Fruit fly (Drosophila melanogaster): Measurements from ENCODE around the gene CG9664.

The CG9664 gene

DNA sequence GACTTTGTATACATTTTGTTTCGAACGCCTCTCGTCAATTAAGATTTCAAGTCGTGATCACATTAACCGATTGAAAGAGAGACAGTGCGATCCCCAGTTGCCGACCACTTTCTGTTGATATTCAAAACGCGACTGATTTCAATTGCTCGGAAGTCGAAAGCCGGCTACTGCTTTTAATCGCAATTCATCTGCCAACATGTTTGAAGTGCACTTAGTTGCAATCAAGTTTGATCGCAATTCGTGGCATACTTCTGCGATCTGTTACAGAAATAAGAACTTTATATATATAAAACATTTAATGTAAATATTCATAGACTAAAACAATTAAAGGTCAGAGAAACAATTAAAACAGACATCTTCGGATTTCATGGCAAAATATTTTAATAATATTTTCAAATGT is at the start of gene CG9664:
CG9664 (minus strand) TSS at position 135 of the 400 bp plus-strand sequence.
- TF ChIP-seq noc (tag; optimal IDR thresholded peaks at IDR 0.05): no peak

DNA sequence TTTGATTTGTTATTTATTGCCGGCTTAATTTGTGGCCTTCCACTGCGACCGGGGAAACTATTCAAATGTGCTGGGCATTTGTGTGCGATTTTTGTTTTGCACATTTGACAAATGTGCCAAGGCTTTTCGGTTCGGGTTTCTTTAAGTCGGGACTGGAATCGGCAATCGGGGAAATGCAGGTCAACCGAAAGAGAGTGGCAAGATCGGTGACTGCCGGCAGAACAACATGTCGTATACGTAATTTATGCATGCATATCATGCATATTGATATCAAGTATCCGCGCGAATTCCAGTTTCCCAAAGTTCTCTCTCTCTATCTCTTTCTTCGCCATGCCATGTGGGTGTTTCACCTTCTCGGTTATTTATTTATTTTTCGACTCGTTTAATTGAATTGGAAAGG is 47.9 kb upstream of the CG9664 start:
- no peak for TF ChIP-seq noc (tag; optimal IDR thresholded peaks at IDR 0.05)

DNA sequence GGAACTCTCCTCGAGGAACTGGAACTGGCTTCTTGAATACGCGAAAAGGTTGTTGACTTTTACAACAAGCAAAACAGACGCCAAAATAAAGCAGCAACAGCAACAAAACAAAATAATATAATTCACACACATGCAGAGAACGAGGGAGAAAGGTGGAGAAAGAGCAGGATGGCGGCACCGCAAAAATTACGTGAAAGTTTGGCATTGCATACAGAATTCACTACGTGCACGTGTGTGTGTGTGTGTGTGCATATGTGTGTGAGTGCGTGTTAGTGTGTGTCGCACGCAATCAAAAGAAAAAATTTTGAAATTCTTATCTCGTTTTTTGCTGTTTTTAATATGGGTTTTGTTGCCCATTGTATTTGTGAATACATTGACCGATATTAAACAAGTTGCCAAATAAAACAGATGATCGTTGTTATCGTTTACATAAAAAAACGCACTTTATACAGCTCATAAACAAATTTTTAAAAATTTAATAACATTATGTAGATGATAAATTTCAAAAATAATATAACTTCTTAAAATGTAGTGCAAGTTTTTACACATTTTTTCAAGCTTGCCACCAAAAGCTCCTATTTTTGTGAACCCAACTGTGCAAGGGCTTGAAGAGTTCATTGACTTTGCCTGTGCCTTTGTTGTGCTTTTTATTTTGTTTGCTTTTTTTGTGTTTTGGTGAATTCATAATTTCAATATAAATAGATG is 46.9 kb upstream of the CG9664 start:
- peak; percentile 55 for TF ChIP-seq noc (tag; optimal IDR thresholded peaks at IDR 0.05)

DNA sequence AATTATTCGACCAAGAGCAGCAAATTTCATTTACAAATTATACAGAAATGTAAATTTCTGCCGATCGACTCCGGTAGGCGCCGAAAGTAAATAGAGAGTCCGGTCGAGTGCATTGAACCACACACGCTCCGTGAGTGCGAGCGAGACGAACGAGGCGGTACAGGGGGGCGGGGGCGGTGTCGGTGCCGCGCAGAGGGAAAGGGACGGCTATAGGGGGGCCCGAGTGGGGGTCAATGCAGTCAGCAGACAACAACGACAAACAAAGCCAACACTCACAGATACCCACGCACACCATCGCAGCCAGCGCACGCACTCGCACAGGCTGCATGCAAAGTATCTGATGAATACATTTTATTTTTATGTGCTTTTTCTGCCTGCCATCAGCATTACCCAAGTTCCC is 44.9 kb upstream of the CG9664 start:
- TF ChIP-seq noc (tag; optimal IDR thresholded peaks at IDR 0.05): no peak

DNA sequence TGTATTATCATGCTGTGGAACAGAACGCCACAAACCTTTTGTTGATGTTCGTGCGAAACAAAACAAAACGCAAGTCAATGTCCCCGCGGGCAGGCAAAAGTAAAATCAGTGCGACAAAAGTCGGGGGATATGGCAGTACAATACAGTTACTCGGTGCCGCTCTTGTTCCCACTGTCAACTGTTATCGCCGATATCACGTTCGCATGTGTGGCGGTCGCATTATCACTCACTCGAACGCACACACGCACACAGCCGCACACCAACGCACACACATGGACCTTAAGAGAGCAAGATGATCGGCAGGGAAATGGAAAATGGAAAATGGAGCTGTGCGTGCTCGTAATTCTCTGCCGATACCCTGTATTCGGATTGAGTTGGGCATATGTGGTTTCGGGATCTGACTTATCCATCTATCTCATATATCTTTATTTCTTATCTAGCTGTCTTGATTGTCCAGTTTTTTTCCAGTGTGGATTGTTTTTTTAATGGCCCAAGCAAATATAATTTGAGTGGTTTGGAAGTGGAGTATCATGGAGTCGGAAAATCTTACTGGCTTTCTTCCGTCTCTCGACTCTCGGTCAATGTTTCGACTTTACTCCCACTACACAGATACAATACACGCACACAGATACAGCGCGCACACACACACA is 44.2 kb upstream of the CG9664 start:
- no peak for TF ChIP-seq noc (tag; optimal IDR thresholded peaks at IDR 0.05)

DNA sequence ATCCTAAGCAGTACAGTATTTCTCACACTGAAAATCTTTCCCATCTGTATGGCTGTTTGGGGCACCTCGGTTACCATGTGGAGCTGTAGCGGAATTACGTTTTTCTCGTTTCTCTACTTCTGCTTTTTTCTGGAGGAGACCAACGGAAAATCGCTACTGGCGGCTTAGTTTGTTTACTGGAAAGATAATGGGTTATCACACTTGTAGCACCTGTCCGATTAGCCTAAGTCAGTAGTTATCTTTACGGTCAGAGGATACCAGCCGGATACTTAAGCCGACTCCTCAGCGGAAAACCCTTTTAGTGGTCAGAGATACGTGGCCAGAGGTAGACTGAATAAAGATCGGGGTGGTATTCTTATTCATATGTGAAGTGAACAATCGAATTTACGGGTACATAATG is 38.0 kb upstream of the CG9664 start, which contains the start of gene CG15408:
CG15408 (plus strand) TSS at position 301 of the 400 bp plus-strand sequence.
- TF ChIP-seq noc (tag; optimal IDR thresholded peaks at IDR 0.05): no peak

DNA sequence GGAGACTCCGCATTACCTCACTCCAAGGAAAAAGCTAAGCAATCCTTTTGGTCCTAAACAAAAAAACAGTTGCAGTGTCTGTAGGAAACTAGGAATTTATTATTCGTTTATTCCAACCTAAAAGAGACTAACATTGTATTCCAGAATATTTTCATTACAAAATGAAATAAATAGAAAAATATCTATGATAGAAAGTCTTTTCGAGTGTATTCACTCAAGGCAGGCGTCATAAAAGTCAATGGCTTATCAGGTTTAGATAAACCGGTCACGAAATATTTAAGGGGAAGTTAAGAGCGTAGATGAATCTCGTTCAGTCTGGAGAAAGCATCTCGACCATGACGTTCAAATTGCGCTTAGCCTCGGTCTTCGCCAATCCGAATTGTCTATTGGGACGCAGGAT is 36.1 kb upstream of the CG9664 start, which contains the start of gene CG3285:
CG3285 (plus strand) TSS at position 301 of the 400 bp plus-strand sequence.
- TF ChIP-seq noc (tag; optimal IDR thresholded peaks at IDR 0.05): no peak

DNA sequence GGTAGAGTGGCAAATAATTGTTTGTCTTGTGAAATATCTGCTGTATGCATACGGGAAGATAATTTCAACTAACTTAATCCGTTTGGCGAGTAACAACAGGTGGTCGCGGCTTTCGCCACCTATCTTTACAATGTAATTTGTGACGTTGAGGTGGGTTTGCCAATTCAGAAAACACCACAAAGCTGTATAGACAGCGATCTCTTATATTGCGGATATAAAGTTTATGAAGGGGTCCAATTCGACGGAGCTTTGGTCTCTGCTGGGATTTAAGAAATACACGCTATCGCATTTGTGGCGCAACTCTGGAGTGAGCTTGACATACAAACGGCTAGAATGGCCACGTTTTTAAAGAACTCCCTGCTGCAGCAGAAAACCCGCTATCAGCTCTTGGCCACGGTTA is 33.1 kb upstream of the CG9664 start, which contains the start of gene CG33282:
CG33282 (plus strand) TSS at position 301 of the 400 bp plus-strand sequence.
- no peak for TF ChIP-seq noc (tag; optimal IDR thresholded peaks at IDR 0.05)

DNA sequence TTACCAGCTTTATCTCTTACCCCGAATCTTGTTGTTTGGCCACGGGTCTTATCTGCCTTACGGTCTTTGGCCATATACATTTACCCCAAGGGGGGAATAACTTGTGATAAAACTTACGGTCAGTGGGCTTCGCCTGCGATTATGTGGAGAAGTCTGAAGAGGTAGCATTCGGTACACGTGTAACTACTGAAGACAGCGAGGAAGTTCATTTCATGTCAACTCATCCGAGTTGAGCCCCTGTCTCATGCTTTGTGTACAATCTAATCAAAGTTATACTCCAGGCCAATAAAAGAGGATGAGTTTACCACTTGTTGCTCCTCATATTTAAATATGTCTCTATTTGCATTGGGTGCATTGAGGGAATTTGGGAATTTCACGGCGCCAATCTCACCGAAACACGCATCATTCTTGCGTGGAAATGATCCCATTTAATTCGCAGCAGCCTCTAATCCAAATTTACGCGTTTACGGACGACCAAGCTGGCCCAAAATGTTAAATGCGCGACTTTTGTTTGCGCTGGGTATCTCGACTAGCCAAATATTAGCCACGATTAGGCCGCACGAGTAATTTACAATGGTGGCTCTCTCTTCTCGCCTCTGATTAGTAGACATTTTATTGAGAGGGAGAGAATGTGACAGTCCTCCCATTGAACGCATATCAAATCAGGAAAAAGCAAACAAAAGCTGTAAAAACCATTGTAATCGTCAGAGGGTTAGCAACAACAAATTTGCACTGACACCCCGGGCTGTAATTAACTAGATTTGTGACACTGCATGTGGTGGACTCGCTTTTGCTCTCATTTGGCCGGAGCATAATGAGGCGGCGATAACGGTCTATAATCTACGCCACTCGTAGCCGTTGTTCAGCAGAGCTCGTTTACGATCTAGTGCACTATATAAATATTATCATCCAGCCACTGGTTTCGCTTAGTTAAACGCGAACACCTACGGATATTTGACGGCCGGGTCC is 29.1 kb upstream of the CG9664 start, which contains the start of gene CG33281:
CG33281 (plus strand) TSS at position 919 of the 969 bp plus-strand sequence.
- TF ChIP-seq noc (tag; optimal IDR thresholded peaks at IDR 0.05): peak; percentile 80

DNA sequence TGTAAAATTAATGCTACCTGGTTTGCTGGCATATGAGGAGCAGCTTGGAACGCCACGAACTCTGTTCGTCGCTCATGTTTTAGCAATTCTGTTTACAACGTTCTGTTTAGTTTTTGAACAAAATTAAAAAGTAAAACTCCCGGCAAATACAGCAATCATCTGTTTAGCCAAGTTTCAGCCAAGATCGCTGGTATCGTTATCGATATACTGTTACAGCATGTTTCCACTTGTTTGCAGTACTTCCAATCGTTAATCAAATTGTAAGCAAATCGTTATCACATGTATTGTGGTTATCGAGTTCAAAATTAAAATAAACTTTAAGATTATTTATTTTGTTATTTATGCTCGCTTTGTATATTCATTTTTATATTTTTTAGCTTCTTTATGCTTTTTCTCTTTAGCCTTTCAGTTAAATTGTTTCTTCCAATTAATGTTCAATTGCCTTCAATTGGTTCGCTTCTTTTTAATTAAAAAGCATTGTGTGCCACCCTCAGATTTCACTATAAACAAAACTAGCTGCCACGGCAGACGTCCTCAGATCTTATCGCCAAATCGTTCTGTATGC is 25.3 kb upstream of the CG9664 start, which contains the start of the genes Fign and CG8837:
Fign (minus strand) TSS at position 142 of the 565 bp plus-strand sequence.
CG8837 (plus strand) TSS at position 515 of the 565 bp plus-strand sequence.
- no peak for TF ChIP-seq noc (tag; optimal IDR thresholded peaks at IDR 0.05)

DNA sequence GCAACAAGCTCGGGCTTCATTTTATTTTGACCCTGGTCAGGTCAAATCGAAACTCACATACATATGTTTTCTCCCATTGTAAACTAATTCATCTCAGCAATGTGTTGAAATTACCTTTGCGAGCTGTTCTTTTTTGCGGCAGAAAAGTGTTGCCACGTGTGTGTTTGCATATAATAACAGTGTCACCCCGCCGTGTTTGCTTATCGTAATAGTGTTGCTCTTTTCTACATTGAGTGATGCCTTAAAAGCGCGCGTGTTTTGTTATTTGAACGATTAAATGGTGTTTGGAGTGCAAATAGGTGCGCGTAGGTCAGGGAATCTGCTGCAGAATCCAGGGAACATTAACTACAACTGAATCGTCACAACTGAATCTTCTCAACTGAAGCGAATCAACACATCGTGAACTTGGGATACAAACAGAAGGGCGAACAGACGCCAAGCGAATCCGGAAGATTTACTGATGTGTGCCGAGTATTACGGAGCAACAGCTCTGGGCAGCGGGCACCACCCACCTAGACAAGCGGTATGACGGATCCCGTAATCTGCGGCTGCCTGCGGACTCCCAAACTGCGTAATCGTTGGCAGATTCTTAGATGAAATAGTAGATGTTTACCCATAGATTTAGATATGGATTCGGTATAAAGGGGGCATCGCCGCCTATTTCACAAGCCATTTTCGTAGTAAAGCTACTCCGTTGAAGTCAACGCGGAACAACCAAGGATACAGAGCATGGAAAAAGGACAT is 14.2 kb upstream of the CG9664 start, which contains the start of gene CG15406:
CG15406 (plus strand) TSS at position 694 of the 744 bp plus-strand sequence.
- no peak for TF ChIP-seq noc (tag; optimal IDR thresholded peaks at IDR 0.05)

DNA sequence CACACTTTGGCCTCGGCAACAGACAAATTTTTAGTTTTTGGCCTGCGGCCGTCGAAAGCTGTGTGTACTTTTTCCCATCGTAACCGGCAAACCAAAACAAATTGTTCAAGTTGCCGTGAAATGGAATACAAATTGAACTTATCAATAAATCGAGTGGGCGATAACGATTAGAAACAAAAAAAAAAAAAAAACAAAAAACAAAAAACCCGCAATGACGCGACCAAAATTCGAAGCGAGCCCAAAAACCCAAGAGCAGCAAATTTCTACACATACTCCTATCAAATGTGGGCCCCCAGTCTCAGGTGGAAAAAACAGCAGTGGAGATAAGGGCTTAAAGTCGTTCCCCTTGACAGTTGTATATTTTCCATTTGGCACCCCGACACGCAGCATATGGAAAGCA is 12.7 kb upstream of the CG9664 start:
- no peak for TF ChIP-seq noc (tag; optimal IDR thresholded peaks at IDR 0.05)

DNA sequence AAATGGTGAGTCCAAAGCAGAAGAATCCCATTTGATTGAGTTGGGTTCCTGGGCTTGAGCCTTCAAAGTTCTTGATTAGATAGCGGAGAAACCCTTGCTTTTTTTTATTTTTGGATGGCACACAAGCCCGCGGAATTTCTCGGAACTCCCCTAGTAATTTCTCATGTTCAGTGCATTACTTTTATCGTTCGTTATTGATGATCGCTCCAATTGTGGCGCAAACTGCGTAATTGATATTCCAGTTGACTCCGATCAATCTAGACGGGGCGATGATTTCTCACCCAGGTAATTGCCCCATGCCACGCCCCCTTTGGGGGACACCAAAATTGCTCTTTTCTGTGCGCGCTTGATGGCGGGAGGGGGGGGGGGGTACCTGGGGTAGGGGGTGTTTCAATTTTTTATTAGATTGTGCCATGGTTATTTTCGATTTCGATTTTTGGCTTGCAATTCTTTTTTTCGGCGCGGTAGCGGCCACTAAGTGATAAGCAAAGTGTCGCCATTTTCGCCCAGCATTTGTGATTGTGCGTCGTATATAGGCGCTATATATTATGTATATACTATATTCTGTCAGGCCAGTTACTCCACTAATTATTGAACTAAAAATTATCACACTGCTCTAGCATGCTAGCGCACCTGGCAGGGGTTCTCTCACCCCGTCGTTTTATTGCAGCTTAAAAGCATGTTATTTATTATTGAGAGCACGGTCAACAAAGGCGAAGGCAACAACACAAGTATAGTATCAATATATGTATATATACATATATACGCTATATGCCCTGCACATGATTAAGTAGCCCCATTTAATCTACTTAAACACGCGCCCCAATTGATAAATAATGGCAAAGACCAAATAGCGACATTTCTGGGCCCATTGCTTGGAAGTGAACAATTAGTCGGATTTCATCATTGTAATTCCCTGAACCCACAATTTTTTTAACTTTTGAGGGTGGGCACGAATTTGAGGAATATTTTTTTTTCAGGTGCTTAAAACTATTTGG is 10.6 kb upstream of the CG9664 start:
- peak; percentile 39 for TF ChIP-seq noc (tag; optimal IDR thresholded peaks at IDR 0.05)
